Worm (Caenorhabditis elegans): ENCODE results near the gene trpp-5.

Gene trpp-5

DNA sequence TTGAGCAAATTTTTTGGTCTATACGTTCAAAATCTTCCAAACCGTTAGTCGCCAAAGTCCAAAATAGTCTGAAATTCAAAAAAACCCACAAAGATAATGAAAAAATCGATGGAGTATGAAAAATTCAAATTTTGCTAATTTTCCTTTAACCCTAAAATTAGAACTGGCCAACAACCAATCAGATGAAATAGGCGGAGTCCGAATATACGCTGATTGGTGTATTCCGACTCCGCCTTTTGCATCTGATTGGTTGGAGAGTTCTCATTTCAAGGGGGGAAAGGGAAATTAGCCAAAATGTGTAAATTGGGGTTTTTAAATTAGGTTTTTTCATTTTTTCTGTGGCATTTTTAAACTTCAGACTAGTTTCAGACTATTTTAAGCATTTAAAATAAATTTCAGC, 2.4 kb upstream of the trpp-5 start:
- no peak for TF ChIP-seq unc-62 (GFP tag; optimal IDR thresholded peaks at IDR 0.05)
- TF ChIP-seq ekl-4 (GFP tag; IDR thresholded peaks at IDR 0.05), result no peak

ce11 chrII:12202921-12203320, 740 bp upstream of the trpp-5 start, which contains the start of gene aqp-12:
aqp-12 (plus strand) TSS chrII:12203221.
- TF ChIP-seq tbp1 (GFP tag; optimal IDR thresholded peaks at IDR 0.05) (no peak), akir-1 (GFP tag; optimal IDR thresholded peaks at IDR 0.05) (no peak), D2030.7 (GFP tag; IDR thresholded peaks at IDR 0.05) (no peak), snpc-3.4 (tag; optimal IDR thresholded peaks at IDR 0.05) (no peak), hlh-26 (GFP tag; conservative IDR thresholded peaks at IDR 0.05) (no peak)

DNA sequence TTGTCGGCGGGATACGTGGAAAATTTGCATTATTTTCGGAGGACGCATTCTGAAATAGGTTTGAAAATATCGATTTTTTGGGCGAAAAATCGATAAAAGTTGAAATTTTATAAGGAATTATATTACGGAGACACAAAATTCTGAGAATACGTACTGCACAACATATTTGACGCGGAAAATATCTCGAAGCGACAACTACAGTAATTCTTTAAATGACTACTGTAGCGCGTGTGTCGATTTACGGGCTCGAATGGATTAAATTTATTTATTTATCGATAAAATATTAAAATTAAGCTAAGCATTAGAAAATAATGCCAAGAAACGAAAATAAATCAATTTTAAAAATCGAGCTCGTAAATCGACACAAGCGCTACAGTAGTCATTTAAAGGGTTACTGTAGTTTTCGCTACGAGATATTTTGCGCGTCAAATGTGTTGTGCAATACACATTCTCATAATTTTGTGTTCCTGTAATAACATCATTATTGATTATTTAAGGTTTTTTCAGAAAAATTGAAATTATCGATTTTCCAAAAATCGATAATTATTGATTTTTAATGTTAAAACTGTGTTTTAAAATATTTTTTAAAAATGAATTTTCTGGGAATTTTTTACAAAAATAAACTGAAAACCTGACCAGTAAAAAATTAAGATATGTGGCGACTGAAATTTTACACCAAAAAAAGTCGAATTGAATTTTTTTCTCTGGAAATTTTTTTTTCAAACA, 2.1 kb downstream of the trpp-5 start, which contains the start of gene polg-1:
Gene polg-1 (minus strand): TSS at position 51 of the 726 bp plus-strand sequence.
- TF ChIP-seq lsl-1 (GFP tag; optimal IDR thresholded peaks at IDR 0.05), result peak; percentile 46
- TF ChIP-seq nhr-179 (tag; optimal IDR thresholded peaks at IDR 0.05), result no peak
- TF ChIP-seq rec-8 (tag; optimal IDR thresholded peaks at IDR 0.05), result no peak
- TF ChIP-seq somi-1 (GFP tag; optimal IDR thresholded peaks at IDR 0.05), result no peak
- no peak for TF ChIP-seq F55B11.4 (tag; optimal IDR thresholded peaks at IDR 0.05; ENCODE audit: borderline replicate concordance, insufficient read depth)

DNA sequence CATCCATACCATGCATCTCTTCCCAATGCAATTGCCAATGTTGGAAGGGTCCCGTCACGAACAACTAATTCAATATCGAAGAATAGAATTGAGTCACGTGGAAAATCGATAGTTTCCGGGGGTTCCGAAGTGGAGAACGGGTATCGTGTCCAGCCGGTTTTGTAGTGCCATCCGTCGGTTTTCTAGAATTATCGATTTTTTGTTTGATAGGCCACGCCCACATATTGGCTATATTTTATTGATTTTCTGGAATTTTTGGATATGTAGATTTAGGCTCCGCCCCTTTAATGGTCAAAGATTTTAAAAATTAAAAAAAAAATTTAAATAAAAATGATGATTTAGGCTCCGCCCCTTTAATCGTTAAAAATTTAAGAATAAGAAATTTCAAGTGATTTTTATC, 3.0 kb downstream of the trpp-5 start:
- TF ChIP-seq sptf-2 (GFP tag; optimal IDR thresholded peaks at IDR 0.05), result no peak

DNA sequence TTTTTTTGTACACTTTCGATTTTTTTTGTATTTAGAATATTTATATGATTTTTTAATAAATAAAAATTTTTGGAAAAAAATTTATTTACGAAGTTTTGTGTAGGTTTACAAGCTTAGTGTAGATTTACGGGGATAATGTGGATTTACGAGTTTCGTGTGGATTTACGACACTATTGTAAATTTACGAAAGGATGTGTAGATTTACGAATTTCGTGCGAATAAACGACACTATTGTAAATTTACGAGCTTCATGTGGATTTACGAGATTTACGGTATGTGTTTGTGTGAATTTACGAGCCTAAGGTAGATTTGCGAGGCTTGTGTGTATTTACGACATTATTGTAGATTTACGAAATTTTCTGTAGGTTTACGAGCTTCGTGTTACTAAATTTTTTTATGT, 13.0 kb downstream of the trpp-5 start:
- TF ChIP-seq dpff-1 (tag; optimal IDR thresholded peaks at IDR 0.05) (no peak), ztf-28 (GFP tag; IDR thresholded peaks at IDR 0.05) (no peak), dpl-1 (GFP tag; optimal IDR thresholded peaks at IDR 0.05) (no peak), bed-2 (GFP tag; IDR thresholded peaks at IDR 0.05) (no peak), ztf-26 (tag; optimal IDR thresholded peaks at IDR 0.05) (no peak), hmg-1.2 (GFP tag; IDR thresholded peaks at IDR 0.05) (no peak), ceh-58 (GFP tag; IDR thresholded peaks at IDR 0.05) (no peak), C17E4.6 (GFP tag; IDR thresholded peaks at IDR 0.05) (no peak), nfya-2 (GFP tag; IDR thresholded peaks at IDR 0.05) (no peak), B0019.2 (GFP tag; conservative IDR thresholded peaks at IDR 0.05) (no peak), ekl-4 (GFP tag; IDR thresholded peaks at IDR 0.05) (no peak), dox-1 (GFP tag; IDR thresholded peaks at IDR 0.05) (no peak), nhr-90 (tag; optimal IDR thresholded peaks at IDR 0.05) (no peak), fkh-3 (tag; optimal IDR thresholded peaks at IDR 0.05) (no peak), snpc-1.1 (tag; optimal IDR thresholded peaks at IDR 0.05; ENCODE audit: insufficient read depth) (no peak), mel-28 (tag; optimal IDR thresholded peaks at IDR 0.05; ENCODE audit: borderline replicate concordance) (no peak), F23B12.7 (tag; optimal IDR thresholded peaks at IDR 0.05; ENCODE audit: insufficient read depth) (no peak), F57C9.4 (tag; optimal IDR thresholded peaks at IDR 0.05) (no peak), tbp1 (GFP tag; optimal IDR thresholded peaks at IDR 0.05) (no peak)
